Fruit fly (Drosophila melanogaster) whole organism, prepupa: ENCODE measurements around the gene Meltrin.

Experiments used
- Blimp-1 ChIP-seq: fragments of 200-800 bp; sonication (Bioruptor generic); optimal IDR thresholded peaks from 3 replicates; lab custom pipeline; 2017; ENCODE audit warnings: missing biosample characterization, missing genetic modification characterization, mild to moderate bottlenecking, moderate library complexity, missing genetic modification reagents
- CG10631 ChIP-seq: fragments of 200-800 bp; sonication (Bioruptor generic); optimal IDR thresholded peaks from 2 replicates; lab custom pipeline; 2016; ENCODE audit warnings: missing biosample characterization, missing genetic modification characterization
- CG10669 ChIP-seq: fragments of 200-800 bp; sonication (Bioruptor generic); optimal IDR thresholded peaks from 3 replicates; lab custom pipeline; 2018; ENCODE audit warnings: missing biosample characterization, mild to moderate bottlenecking, missing genetic modification characterization, moderate library complexity
- CG11294 ChIP-seq: fragments of 200-800 bp; sonication (Bioruptor generic); IDR thresholded peaks from 2 replicates; pipeline ENCODE4 v1.3.6; 2022; ENCODE audit warnings: missing biosample characterization, missing genetic modification characterization
- CG3032 ChIP-seq: fragments of 200-800 bp; optimal IDR thresholded peaks from 2 replicates; lab custom pipeline; 2019; ENCODE audit warnings: missing biosample characterization, mild to moderate bottlenecking, missing genetic modification characterization, moderate library complexity
- CG31627 ChIP-seq: fragments of 200-800 bp; sonication (Bioruptor generic); optimal IDR thresholded peaks from 3 replicates; lab custom pipeline; 2016; ENCODE audit warnings: missing biosample characterization, missing genetic modification characterization
- CG32006 ChIP-seq: fragments of 200-800 bp; sonication (Bioruptor generic); optimal IDR thresholded peaks from 3 replicates; lab custom pipeline; 2017; ENCODE audit warnings: missing biosample characterization, mild to moderate bottlenecking, missing genetic modification characterization
- CG4318 ChIP-seq: fragments of 200-800 bp; sonication (Bioruptor generic); optimal IDR thresholded peaks from 3 replicates; lab custom pipeline; 2017; ENCODE audit warnings: missing biosample characterization, mild to moderate bottlenecking, missing genetic modification characterization
- CG6792 ChIP-seq: fragments of 200-800 bp; sonication (Bioruptor generic); optimal IDR thresholded peaks from 3 replicates; lab custom pipeline; 2016; ENCODE audit warnings: missing biosample characterization, missing genetic modification characterization
- CG6808 ChIP-seq: fragments of 200-800 bp; sonication (Bioruptor generic); optimal IDR thresholded peaks from 3 replicates; lab custom pipeline; 2017; ENCODE audit warnings: missing biosample characterization, missing genetic modification characterization, mild to moderate bottlenecking, moderate library complexity, missing genetic modification reagents
- CG7368 ChIP-seq: fragments of 200-800 bp; sonication (Bioruptor generic); optimal IDR thresholded peaks from 3 replicates; lab custom pipeline; 2016; ENCODE audit warnings: missing biosample characterization, missing genetic modification characterization
- CG8319 ChIP-seq: fragments of 200-800 bp; sonication (Bioruptor generic); optimal IDR thresholded peaks from 3 replicates; lab custom pipeline; 2016; ENCODE audit warnings: missing biosample characterization, missing genetic modification characterization
- CG9139 ChIP-seq: fragments of 200-800 bp; sonication (Bioruptor generic); optimal IDR thresholded peaks from 3 replicates; lab custom pipeline; 2017; ENCODE audit warnings: missing biosample characterization, mild to moderate bottlenecking, missing genetic modification characterization
- Eip75B ChIP-seq: fragments of 200-800 bp; sonication (Bioruptor generic); optimal IDR thresholded peaks from 3 replicates; lab custom pipeline; 2016; ENCODE audit warnings: missing biosample characterization, missing genetic modification characterization
- Eip78C ChIP-seq: fragments of 200-800 bp; sonication (Bioruptor generic); peaks from one replicate; lab custom pipeline; 2016; ENCODE audit warnings: missing biosample characterization, missing genetic modification characterization
- Eip93F ChIP-seq: fragments of 200-800 bp; sonication (Bioruptor generic); optimal IDR thresholded peaks from 2 replicates; lab custom pipeline; 2016; ENCODE audit warnings: missing biosample characterization, mild to moderate bottlenecking, missing genetic modification characterization
- Ets21C ChIP-seq: fragments of 200-800 bp; sonication (Bioruptor generic); optimal IDR thresholded peaks from 3 replicates; lab custom pipeline; 2016; ENCODE audit warnings: missing biosample characterization, missing genetic modification characterization
- Gug ChIP-seq: fragments of 200-800 bp; sonication (Bioruptor generic); IDR thresholded peaks from 2 replicates; pipeline ENCODE4 v1.3.6; 2022; ENCODE audit warnings: missing biosample characterization, missing genetic modification characterization
- Hr4 ChIP-seq: fragments of 200-800 bp; sonication (Bioruptor generic); optimal IDR thresholded peaks from 3 replicates; lab custom pipeline; 2016; ENCODE audit warnings: missing biosample characterization, missing genetic modification characterization
- Met ChIP-seq: fragments of 200-800 bp; sonication (Bioruptor generic); optimal IDR thresholded peaks from 3 replicates; lab custom pipeline; 2016; ENCODE audit warnings: missing biosample characterization, missing genetic modification characterization
- Sox102F ChIP-seq: fragments of 200-800 bp; sonication (Bioruptor generic); optimal IDR thresholded peaks from 2 replicates; lab custom pipeline; 2016; ENCODE audit warnings: missing biosample characterization, mild to moderate bottlenecking, missing genetic modification characterization
- acj6 ChIP-seq: fragments of 200-800 bp; sonication (Bioruptor generic); optimal IDR thresholded peaks from 3 replicates; lab custom pipeline; 2016; ENCODE audit warnings: missing biosample characterization, missing genetic modification characterization
- cyc ChIP-seq: fragments of 200-800 bp; sonication (Bioruptor generic); optimal IDR thresholded peaks from 3 replicates; lab custom pipeline; 2016; ENCODE audit warnings: missing biosample characterization, missing genetic modification characterization
- dac ChIP-seq: fragments of 200-800 bp; sonication (Bioruptor generic); optimal IDR thresholded peaks from 2 replicates; lab custom pipeline; 2017; ENCODE audit warnings: missing biosample characterization, mild to moderate bottlenecking, missing genetic modification characterization
- dsx ChIP-seq: fragments of 200-800 bp; optimal IDR thresholded peaks from 3 replicates; lab custom pipeline; 2019; ENCODE audit warnings: missing biosample characterization, mild to moderate bottlenecking, missing genetic modification characterization, moderate library complexity; ENCODE audit not compliant: poor library complexity, severe bottlenecking
- eg ChIP-seq: fragments of 200-800 bp; sonication (Bioruptor generic); IDR thresholded peaks from 3 replicates; pipeline ENCODE4 v1.3.6; 2022; ENCODE audit warnings: missing biosample characterization, missing genetic modification characterization
- fd59A ChIP-seq: fragments of 200-800 bp; sonication (Bioruptor generic); optimal IDR thresholded peaks from 2 replicates; lab custom pipeline; 2017; ENCODE audit warnings: missing biosample characterization, mild to moderate bottlenecking, missing genetic modification characterization, missing genetic modification reagents
- pdm3 ChIP-seq: fragments of 200-800 bp; sonication (Bioruptor generic); optimal IDR thresholded peaks from 3 replicates; lab custom pipeline; 2016; ENCODE audit warnings: missing biosample characterization, missing genetic modification characterization
- spab ChIP-seq: fragments of 200-800 bp; sonication (Bioruptor generic); optimal IDR thresholded peaks from 2 replicates; lab custom pipeline; 2017; ENCODE audit warnings: missing biosample characterization, mild to moderate bottlenecking, missing genetic modification characterization, missing genetic modification reagents
- ss ChIP-seq, 2 experiments: fragments of 200-800 bp; sonication (Bioruptor generic); optimal IDR thresholded peaks; 2 replicates in 1 of 2; 3 replicates in 1 of 2; lab custom pipeline; 2017 to 2018; ENCODE audit warnings: mild to moderate bottlenecking in 2 of 2, missing biosample characterization in 2 of 2, missing genetic modification characterization in 2 of 2, moderate library complexity in 1 of 2
- svp ChIP-seq: fragments of 200-800 bp; sonication (Bioruptor generic); peaks from one replicate; lab custom pipeline; 2016; ENCODE audit warnings: missing biosample characterization, missing genetic modification characterization
- vri ChIP-seq: fragments of 200-800 bp; sonication (Bioruptor generic); optimal IDR thresholded peaks from 3 replicates; lab custom pipeline; 2016; ENCODE audit warnings: missing biosample characterization, mild to moderate bottlenecking, missing genetic modification characterization

The Meltrin gene

DNA sequence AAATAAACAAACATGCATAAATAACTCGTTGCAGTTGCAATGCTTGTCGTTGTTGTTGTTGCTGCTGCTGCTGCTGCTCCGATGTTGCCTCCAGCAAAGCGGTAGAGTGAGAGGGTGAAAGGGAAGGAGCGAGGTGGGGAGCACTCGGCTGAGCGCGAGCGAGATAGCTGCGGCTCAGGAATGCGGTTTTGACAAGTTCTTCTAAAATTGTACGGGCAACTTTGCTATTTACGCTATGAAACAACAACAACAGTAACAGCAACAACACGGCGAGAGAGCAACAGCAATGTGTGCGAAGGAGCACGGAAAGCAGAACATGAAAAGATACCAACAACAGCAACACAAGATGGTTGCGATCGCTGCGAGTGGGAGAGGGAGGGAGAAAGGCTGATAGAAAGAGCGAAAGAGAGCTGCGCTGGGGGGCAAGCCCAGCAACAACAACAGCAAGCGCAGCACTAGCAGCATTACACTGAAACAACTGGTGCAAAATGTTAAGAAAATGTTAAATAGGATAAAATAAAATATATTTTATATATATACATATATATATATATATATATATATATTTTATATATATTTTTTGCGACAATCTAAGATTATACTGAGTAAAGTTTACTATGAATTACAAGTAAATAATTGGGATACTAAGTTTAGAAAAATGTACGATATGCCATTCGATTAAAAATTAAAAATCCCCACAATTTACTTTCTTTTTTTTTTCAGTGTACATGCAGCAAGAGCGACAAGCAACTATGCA is 17.2 kb upstream of the Meltrin start (continued):
- TF ChIP-seq eg (GFP tag; lab: Robert Waterston, UW) (peak; percentile 48; the same call in 2 of the 3 replicates), Ets21C (GFP tag; lab: Kevin White, UChicago) (no peak), Gug (GFP tag; lab: Robert Waterston, UW) (peak; percentile 34; the same call in 1 of the 2 replicates), fd59A (GFP tag; lab: Kevin White, UChicago) (no peak), ss (GFP tag; optimal IDR thresholded peaks at IDR 0.05; lab: Kevin White, UChicago) (peak; percentile 35 to 78), dsx (GFP tag; lab: Kevin White, UChicago) (peak; percentile 64), svp (peak; percentile 39), CG9139 (GFP tag; lab: Kevin White, UChicago) (peak; percentile 79), cyc (GFP tag; lab: Kevin White, UChicago) (peak; percentile 48), CG7368 (GFP tag; lab: Kevin White, UChicago) (peak; percentile 20), CG11294 (GFP tag; lab: Robert Waterston, UW) (no peak; the same call in 1 of the 2 replicates), Hr4 (GFP tag; lab: Kevin White, UChicago) (peak; percentile 34), CG10631 (GFP tag; lab: Kevin White, UChicago) (peak; percentile 59), CG6792 (GFP tag; lab: Kevin White, UChicago) (peak; percentile 19), vri (GFP tag; lab: Kevin White, UChicago) (no peak), Sox102F (no peak), CG10669 (GFP tag; lab: Kevin White, UChicago) (peak; percentile 90), CG32006 (GFP tag; lab: Kevin White, UChicago) (peak; percentile 77), CG31627 (GFP tag; lab: Kevin White, UChicago) (no peak), Blimp-1 (GFP tag; lab: Kevin White, UChicago) (peak; percentile 7), acj6 (GFP tag; lab: Kevin White, UChicago) (peak; percentile 5), CG8319 (GFP tag; lab: Kevin White, UChicago) (no peak), pdm3 (GFP tag; lab: Kevin White, UChicago) (no peak)

DNA sequence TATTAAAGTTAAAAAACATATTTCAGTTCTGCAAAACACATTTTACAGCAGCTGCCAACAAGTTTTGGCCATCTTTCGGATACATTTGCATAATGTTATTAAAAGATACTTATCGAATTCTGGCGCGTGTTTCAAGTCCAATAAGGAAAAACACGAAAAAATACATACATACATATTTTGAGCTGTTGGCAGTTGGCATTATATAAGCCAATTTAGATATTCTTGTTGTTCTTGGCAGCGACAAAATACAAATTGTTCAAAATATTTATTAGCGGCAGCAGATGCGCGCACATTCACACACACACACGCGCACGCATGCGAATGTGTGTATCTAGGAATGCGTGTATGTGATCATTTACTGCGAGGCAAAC is 16.7 kb upstream of the Meltrin start:
- TF ChIP-seq Eip78C (GFP tag; lab: Kevin White, UChicago) (no peak), CG10669 (GFP tag; lab: Kevin White, UChicago) (no peak), ss (GFP tag; optimal IDR thresholded peaks at IDR 0.05; lab: Kevin White, UChicago) (no peak), Hr4 (GFP tag; lab: Kevin White, UChicago) (no peak), cyc (GFP tag; lab: Kevin White, UChicago) (no peak), Met (no peak), CG6808 (no peak), CG4318 (GFP tag; lab: Kevin White, UChicago) (no peak), Eip75B (GFP tag; lab: Kevin White, UChicago) (no peak), Gug (GFP tag; lab: Robert Waterston, UW) (no peak), Sox102F (no peak), fd59A (GFP tag; lab: Kevin White, UChicago) (no peak), CG6792 (GFP tag; lab: Kevin White, UChicago) (no peak), CG3032 (no peak), Blimp-1 (GFP tag; lab: Kevin White, UChicago) (no peak), dac (no peak), Eip93F (no peak)

DNA sequence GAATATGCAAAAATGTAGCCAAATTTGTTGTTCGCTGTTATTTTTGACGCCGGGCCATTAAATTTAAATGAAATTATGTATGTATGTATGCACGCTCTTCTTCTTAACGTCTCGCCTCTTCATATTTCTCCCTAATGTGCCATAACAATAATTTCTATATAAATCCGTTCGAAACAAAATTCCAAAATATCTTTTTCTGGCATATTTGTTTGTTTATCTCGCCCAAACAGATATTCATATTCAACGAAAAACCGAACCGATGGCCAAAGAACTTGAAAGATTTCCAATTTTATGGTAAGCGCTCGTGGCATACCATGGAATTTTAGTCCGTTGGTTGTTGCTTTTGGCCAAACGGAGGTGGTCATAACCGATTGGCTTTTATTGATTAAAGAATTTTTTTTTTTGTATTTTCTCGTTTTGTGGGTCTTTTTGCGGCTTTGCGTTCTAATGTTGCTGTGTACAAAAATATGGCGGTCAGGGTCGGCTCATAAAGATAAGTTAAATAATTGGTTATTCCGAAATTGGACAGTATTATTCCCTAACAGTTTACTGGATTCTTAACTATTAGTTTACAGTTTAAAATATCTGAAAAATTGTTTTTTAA is 16.1 kb upstream of the Meltrin start:
- no peak for TF ChIP-seq spab (GFP tag; lab: Kevin White, UChicago)
- peak; percentile 16 for TF ChIP-seq Eip78C (GFP tag; lab: Kevin White, UChicago)
